Worm (Caenorhabditis elegans) whole organism, early embryonic: ENCODE measurements around the gene str-262.

ENCODE experiments used
- F13C5.2 ChIP-seq: sonication (generic microtip); optimal IDR thresholded peaks from 2 replicates; lab custom pipeline; 2017; ENCODE audit warnings: mild to moderate bottlenecking, missing genetic modification characterization, inconsistent platforms, missing compliant biosample characterization
- ama-1 ChIP-seq: fragments of 150-350 bp; optimal IDR thresholded peaks from 2 replicates; lab custom pipeline; 2014
- ceh-36 ChIP-seq: sonication (generic microtip); optimal IDR thresholded peaks from 2 replicates; lab custom pipeline; 2016; ENCODE audit warnings: missing genetic modification characterization, inconsistent platforms, missing compliant biosample characterization
- ets-7 ChIP-seq: sonication (generic microtip); optimal IDR thresholded peaks from 2 replicates; lab custom pipeline; 2016; ENCODE audit warnings: missing genotype, missing genetic modification characterization, missing compliant biosample characterization
- flt-1 ChIP-seq: fragments of 200-800 bp; sonication (Bioruptor generic); IDR thresholded peaks from 2 replicates; pipeline ENCODE4 v1.3.6; 2022; ENCODE audit warnings: missing genetic modification characterization, missing compliant biosample characterization
- hmbx-1 ChIP-seq: sonication (generic microtip); optimal IDR thresholded peaks from 2 replicates; lab custom pipeline; 2016; ENCODE audit warnings: mild to moderate bottlenecking, missing genetic modification characterization, missing compliant biosample characterization
- hmg-4 ChIP-seq: fragments of 200-800 bp; sonication (Bioruptor generic); optimal IDR thresholded peaks from 2 replicates; lab custom pipeline; 2018; ENCODE audit warnings: mild to moderate bottlenecking, missing genetic modification characterization, missing compliant biosample characterization
- tbx-37 ChIP-seq: fragments of 200-800 bp; sonication (Bioruptor generic); conservative IDR thresholded peaks from 2 replicates; pipeline ENCODE4 v1.3.6; 2022; ENCODE audit warnings: missing genetic modification reagents, missing genetic modification characterization, missing compliant biosample characterization
- tra-4 ChIP-seq: sonication (generic microtip); optimal IDR thresholded peaks from 2 replicates; lab custom pipeline; 2017; ENCODE audit warnings: missing genetic modification characterization, missing compliant biosample characterization

DNA sequence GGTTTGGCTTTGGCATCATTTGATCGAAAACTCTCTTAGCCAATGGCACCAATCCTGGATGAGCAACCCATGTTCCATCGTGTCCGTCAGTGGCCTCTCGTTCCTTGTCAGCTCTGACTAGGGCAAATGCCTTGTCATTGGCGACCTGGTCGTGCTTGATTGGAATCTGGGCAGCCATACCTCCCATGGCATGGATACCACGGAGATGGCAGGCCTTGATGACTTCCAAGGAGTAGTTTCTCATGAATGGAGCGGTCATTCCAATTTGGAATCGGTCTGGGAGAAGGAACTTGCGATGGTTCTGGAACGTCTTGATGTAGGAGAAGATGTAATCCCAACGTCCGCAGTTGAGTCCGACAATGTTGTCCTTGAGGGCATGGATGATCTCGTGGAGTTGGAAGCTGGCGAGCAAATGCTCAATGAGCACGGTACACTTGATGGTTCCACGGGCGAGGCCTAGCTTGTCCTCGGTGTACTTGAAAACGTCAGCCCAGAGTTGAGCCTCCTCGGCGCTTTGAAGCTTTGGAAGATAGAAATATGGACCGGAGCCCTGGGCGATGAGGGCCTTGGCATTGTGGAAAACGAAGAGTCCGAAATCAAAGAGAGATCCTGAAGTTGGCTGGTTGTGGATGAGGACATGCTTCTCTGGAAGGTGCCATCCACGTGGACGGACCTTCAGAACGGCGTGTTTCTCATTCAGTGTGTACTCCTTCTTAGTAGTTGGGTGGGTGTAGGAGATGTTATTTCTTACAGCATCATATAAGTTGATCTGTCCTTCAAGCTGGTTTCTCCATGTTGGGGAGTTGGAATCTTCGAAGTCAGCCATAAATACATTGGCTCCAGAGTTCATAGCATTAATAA, 27.4 kb downstream of the str-262 start:
- no peak for TF ChIP-seq ama-1
- TF ChIP-seq hmbx-1 (tag; lab: Kevin White, UChicago): no peak
- no peak for TF ChIP-seq ets-7 (tag; lab: Kevin White, UChicago)
- no peak for TF ChIP-seq ceh-36 (tag; lab: Kevin White, UChicago)
- no peak for TF ChIP-seq tra-4 (tag; lab: Kevin White, UChicago)
- no peak for TF ChIP-seq hmg-4 (GFP tag; lab: Kevin White, UChicago)
- no peak for TF ChIP-seq flt-1
- no peak for TF ChIP-seq F13C5.2
- no peak for TF ChIP-seq tbx-37
